Fruit fly (Drosophila melanogaster): ENCODE data around the gene CG1785.

The CG1785 gene

dm6 chrX:8721501-8721900, 6.8 kb downstream of the CG1785 start:
- TF ChIP-seq brk (GFP tag; optimal IDR thresholded peaks at IDR 0.05): no peak
- peak; percentile 68 for TF ChIP-seq Myc (optimal IDR thresholded peaks at IDR 0.05)
- no peak for TF ChIP-seq Rel (GFP tag; optimal IDR thresholded peaks at IDR 0.05)
- TF ChIP-seq Rel (tag; optimal IDR thresholded peaks at IDR 0.05): no peak
- no peak for TF ChIP-seq woc (GFP tag; optimal IDR thresholded peaks at IDR 0.05)
- no peak for TF ChIP-seq jim (GFP tag; optimal IDR thresholded peaks at IDR 0.05)
- TF ChIP-seq rgr (GFP tag; optimal IDR thresholded peaks at IDR 0.05): no peak

DNA sequence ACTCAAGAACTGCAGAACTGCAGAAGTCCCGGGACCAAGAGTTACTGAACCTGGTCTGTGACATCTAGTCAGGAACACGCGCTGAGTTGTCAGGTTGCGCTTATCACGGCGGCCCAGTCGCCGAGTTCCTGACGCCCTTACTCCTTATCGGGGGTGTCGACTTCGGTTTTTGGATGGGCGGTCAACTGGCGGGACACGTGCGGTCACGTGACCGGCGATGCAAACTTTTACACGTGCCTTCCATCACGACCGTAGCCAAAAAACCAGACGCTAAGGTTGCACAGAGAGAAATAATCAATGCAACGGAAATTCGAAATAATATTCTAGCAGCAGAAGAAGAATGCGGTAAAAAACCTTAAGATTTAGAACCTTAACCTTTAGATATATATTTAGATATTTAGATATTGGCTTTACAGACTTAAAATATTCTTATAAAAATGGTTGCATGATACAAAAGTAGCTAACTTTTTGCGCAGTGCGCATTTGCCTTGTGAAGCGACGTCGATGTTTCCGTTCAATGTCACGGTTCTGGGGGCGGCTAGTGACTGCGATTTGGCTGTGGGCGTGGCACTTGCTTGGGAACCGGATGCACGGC, 8.8 kb downstream of the CG1785 start:
- TF ChIP-seq Vsx2 (GFP tag; optimal IDR thresholded peaks at IDR 0.05; ENCODE audit: partially characterized antibody) (no peak), tai (GFP tag; optimal IDR thresholded peaks at IDR 0.05) (no peak), CG9705 (GFP tag; optimal IDR thresholded peaks at IDR 0.05) (no peak), Myc (optimal IDR thresholded peaks at IDR 0.05) (no peak)

DNA sequence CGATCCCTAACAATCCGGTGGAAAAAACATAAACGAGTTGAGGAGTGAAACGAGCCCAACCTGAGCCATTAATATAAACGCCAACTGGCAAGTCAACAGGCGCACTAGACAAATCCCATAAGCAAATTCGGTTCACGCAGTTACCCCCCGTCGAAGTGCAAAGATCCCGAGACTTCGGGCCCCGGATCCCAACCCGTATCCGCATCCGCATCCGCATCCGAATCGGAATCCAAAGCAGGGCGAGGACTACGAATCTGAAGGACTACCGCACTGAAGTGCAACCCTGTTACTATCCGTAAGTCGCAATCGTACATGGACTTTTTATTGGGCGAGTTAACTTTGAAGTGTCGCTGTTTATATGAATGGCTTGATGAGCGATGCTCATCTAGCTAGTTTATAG, 10.1 kb downstream of the CG1785 start:
- TF ChIP-seq dsf (GFP tag; optimal IDR thresholded peaks at IDR 0.05; ENCODE audit: borderline replicate concordance) (no peak), sv (GFP tag; optimal IDR thresholded peaks at IDR 0.05) (no peak), dl (GFP tag; optimal IDR thresholded peaks at IDR 0.05; ENCODE audit: insufficient read depth in 1 of 2, partially characterized antibody in 2 of 2) (no peak), tai (GFP tag; optimal IDR thresholded peaks at IDR 0.05) (no peak), CrebA (GFP tag; optimal IDR thresholded peaks at IDR 0.05; ENCODE audit: borderline replicate concordance) (no peak), Abd-B (GFP tag; optimal IDR thresholded peaks at IDR 0.05) (no peak), h (GFP tag; optimal IDR thresholded peaks at IDR 0.05) (no peak), Dfd (GFP tag; optimal IDR thresholded peaks at IDR 0.05) (no peak), fru (GFP tag; optimal IDR thresholded peaks at IDR 0.05) (no peak), Vsx2 (GFP tag; optimal IDR thresholded peaks at IDR 0.05; ENCODE audit: partially characterized antibody) (no peak), pan (optimal IDR thresholded peaks at IDR 0.05) (no peak), lola (GFP tag; optimal IDR thresholded peaks at IDR 0.05) (no peak), Myc (optimal IDR thresholded peaks at IDR 0.05) (no peak), jim (GFP tag; optimal IDR thresholded peaks at IDR 0.05) (no peak), GATAd (GFP tag; optimal IDR thresholded peaks at IDR 0.05) (no peak), sage (GFP tag; optimal IDR thresholded peaks at IDR 0.05) (no peak), N (GFP tag; optimal IDR thresholded peaks at IDR 0.05) (no peak), dmrt93B (GFP tag; optimal IDR thresholded peaks at IDR 0.05) (no peak), Hr83 (GFP tag; optimal IDR thresholded peaks at IDR 0.05; ENCODE audit: poor library complexity, severe bottlenecking) (no peak), Hnf4 (GFP tag; optimal IDR thresholded peaks at IDR 0.05) (no peak)

dm6 chrX:8725238-8725637, 10.5 kb downstream of the CG1785 start:
- TF ChIP-seq ey (GFP tag; optimal IDR thresholded peaks at IDR 0.05) (no peak), Sp1 (GFP tag; optimal IDR thresholded peaks at IDR 0.05) (no peak), Vsx2 (GFP tag; optimal IDR thresholded peaks at IDR 0.05; ENCODE audit: partially characterized antibody) (no peak), sage (GFP tag; optimal IDR thresholded peaks at IDR 0.05) (no peak), Abd-B (GFP tag; optimal IDR thresholded peaks at IDR 0.05) (no peak), brk (GFP tag; optimal IDR thresholded peaks at IDR 0.05) (no peak), h (GFP tag; optimal IDR thresholded peaks at IDR 0.05) (no peak), br (GFP tag; optimal IDR thresholded peaks at IDR 0.05) (no peak), HLH106 (tag; optimal IDR thresholded peaks at IDR 0.05) (no peak), woc (GFP tag; optimal IDR thresholded peaks at IDR 0.05) (no peak), Dfd (GFP tag; optimal IDR thresholded peaks at IDR 0.05) (no peak), Hnf4 (GFP tag; optimal IDR thresholded peaks at IDR 0.05) (no peak), usp (GFP tag; optimal IDR thresholded peaks at IDR 0.05) (no peak), dl (GFP tag; optimal IDR thresholded peaks at IDR 0.05; ENCODE audit: insufficient read depth in 1 of 2, partially characterized antibody in 2 of 2) (no peak)

- TF ChIP-seq lola (GFP tag; optimal IDR thresholded peaks at IDR 0.05): no peak
- no peak for TF ChIP-seq brk (GFP tag; optimal IDR thresholded peaks at IDR 0.05)
- no peak for TF ChIP-seq dmrt93B (GFP tag; optimal IDR thresholded peaks at IDR 0.05)
- no peak for TF ChIP-seq Sp1 (GFP tag; optimal IDR thresholded peaks at IDR 0.05)
- TF ChIP-seq Jra (GFP tag; optimal IDR thresholded peaks at IDR 0.05): no peak
- no peak for TF ChIP-seq br (GFP tag; optimal IDR thresholded peaks at IDR 0.05)
- TF ChIP-seq foxo (GFP tag; optimal IDR thresholded peaks at IDR 0.05): no peak
- TF ChIP-seq usp (GFP tag; optimal IDR thresholded peaks at IDR 0.05): no peak
- no peak for TF ChIP-seq ey (GFP tag; optimal IDR thresholded peaks at IDR 0.05)
- TF ChIP-seq GATAd (GFP tag; optimal IDR thresholded peaks at IDR 0.05): no peak
- TF ChIP-seq psq (GFP tag; optimal IDR thresholded peaks at IDR 0.05): no peak
- no peak for TF ChIP-seq woc (GFP tag; optimal IDR thresholded peaks at IDR 0.05)
- no peak for TF ChIP-seq h (GFP tag; optimal IDR thresholded peaks at IDR 0.05)
- no peak for TF ChIP-seq dsf (GFP tag; optimal IDR thresholded peaks at IDR 0.05; ENCODE audit: borderline replicate concordance)
- TF ChIP-seq CrebA (GFP tag; optimal IDR thresholded peaks at IDR 0.05; ENCODE audit: borderline replicate concordance): no peak
- no peak for TF ChIP-seq sage (GFP tag; optimal IDR thresholded peaks at IDR 0.05)
These were observed 12.1 kb downstream of the CG1785 start for dm6 chrX:8726816-8727215.

All from whole organism, wandering third instar larva.